Worm (Caenorhabditis elegans) whole organism, L4 larva: Measurements from ENCODE around the gene F32D1.11.

Source experiments
- ceh-32 ChIP-seq: sonication (generic microtip); optimal IDR thresholded peaks from 2 replicates; lab custom pipeline; 2016; ENCODE audit warnings: mild to moderate bottlenecking, missing genetic modification characterization, missing compliant biosample characterization; ENCODE audit not compliant: poor library complexity
- nhr-77 ChIP-seq: fragments of 150-350 bp; optimal IDR thresholded peaks from 2 replicates; lab custom pipeline; 2014; ENCODE audit warnings: missing biosample characterization, missing genetic modification characterization
- rbr-2 ChIP-seq: sonication (generic microtip); optimal IDR thresholded peaks from 2 replicates; lab custom pipeline; 2016; ENCODE audit warnings: missing genotype, missing genetic modification characterization, missing compliant biosample characterization
- skn-1 ChIP-seq: fragments of 150-350 bp; optimal IDR thresholded peaks from 2 replicates; lab custom pipeline; 2014; ENCODE audit warnings: missing biosample characterization, missing genetic modification characterization
- unc-62 ChIP-seq, 3 experiments: fragments of 150-350 bp in 1 of 3; sonication (generic microtip); optimal IDR thresholded peaks in 2 of 3; peaks in 1 of 3; 1 replicate in 1 of 3; 2 replicates in 2 of 3; lab custom pipeline; 2014 to 2017; ENCODE audit warnings: missing biosample characterization in 3 of 3, missing genetic modification characterization in 3 of 3, missing genetic modification reagents in 3 of 3, missing genotype in 1 of 3
- zag-1 ChIP-seq: fragments of 150-350 bp; optimal IDR thresholded peaks from 2 replicates; lab custom pipeline; 2014; ENCODE audit warnings: missing biosample characterization, missing genetic modification characterization

- TF ChIP-seq unc-62 (GFP tag; optimal IDR thresholded peaks at IDR 0.05 in 1 of 2; lab: Kevin White, UChicago) (no peak), unc-62 (tag; optimal IDR thresholded peaks at IDR 0.05; lab: Kevin White, UChicago) (no peak), skn-1 (no peak), ceh-32 (no peak), nhr-77 (tag; lab: Kevin White, UChicago) (no peak), rbr-2 (no peak), zag-1 (tag; lab: Kevin White, UChicago) (no peak)
Measured at ce11 chrV:4371309-4371933, 5.1 kb upstream of the F32D1.11 start, which contains the start of the genes gmpr-1 and fipp-1.
